Fruit fly (Drosophila melanogaster) whole organism, embryonic: ENCODE data around the gene CG17233.

Source experiments
- Adf1 ChIP-seq: fragments of 200-800 bp; sonication (Bioruptor generic); IDR thresholded peaks from 2 replicates; pipeline ENCODE4 v1.3.6; 2022; ENCODE audit warnings: missing biosample characterization, missing genetic modification characterization
- CG11723 ChIP-seq: fragments of 200-800 bp; sonication (Bioruptor generic); optimal IDR thresholded peaks from 2 replicates; lab custom pipeline; 2017; ENCODE audit warnings: missing biosample characterization, mild to moderate bottlenecking, missing genetic modification characterization
- CG4424 ChIP-seq: fragments of 200-800 bp; sonication (Bioruptor generic); optimal IDR thresholded peaks from 3 replicates; lab custom pipeline; 2016; ENCODE audit warnings: missing biosample characterization, missing genetic modification characterization
- CG5180 ChIP-seq: fragments of 200-800 bp; sonication (Bioruptor generic); optimal IDR thresholded peaks from 3 replicates; lab custom pipeline; 2017; ENCODE audit warnings: missing biosample characterization, missing genetic modification characterization, mild to moderate bottlenecking, moderate library complexity, missing genetic modification reagents
- Sry-δ ChIP-seq: fragments of 200-800 bp; sonication (Bioruptor generic); optimal IDR thresholded peaks from 2 replicates; lab custom pipeline; 2016; ENCODE audit warnings: missing biosample characterization, missing genetic modification characterization
- al ChIP-seq: fragments of 200-800 bp; sonication (Bioruptor generic); IDR thresholded peaks from 2 replicates; pipeline ENCODE4 v1.3.6; 2022; ENCODE audit warnings: missing biosample characterization, missing genetic modification characterization
- insv ChIP-seq, 2 experiments: fragments of 200-800 bp; sonication (Bioruptor generic); optimal IDR thresholded peaks; 3 replicates each; lab custom pipeline; 2016 to 2018; ENCODE audit warnings: missing biosample characterization in 2 of 2, missing genetic modification characterization in 2 of 2
- kni ChIP-seq: fragments of 200-800 bp; sonication (Bioruptor generic); optimal IDR thresholded peaks from 3 replicates; lab custom pipeline; 2017; ENCODE audit warnings: mild to moderate bottlenecking, missing biosample characterization, missing genetic modification reagents, missing genetic modification characterization

DNA sequence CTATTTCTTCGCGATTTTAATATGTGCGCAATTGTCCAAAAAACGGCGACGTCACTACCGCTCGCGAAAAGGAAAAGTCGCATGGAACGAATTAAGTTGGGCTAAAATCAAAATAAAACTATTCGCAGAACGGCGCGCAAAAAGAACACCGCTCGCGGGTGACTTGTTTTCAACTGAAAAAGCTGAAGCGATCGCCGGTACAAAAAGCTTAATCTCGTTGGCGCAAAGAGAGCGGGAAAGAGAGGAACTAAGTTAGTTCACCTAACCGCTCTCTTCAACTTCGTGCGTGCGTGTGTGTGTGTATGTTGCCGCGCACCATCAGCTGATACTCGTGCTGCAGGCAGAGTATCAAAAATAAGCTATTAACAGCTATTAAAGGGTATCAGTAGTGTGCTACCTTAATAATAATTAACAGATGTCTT is 43.6 kb downstream of the CG17233 start, which contains the start of gene CG42674:
- no peak for TF ChIP-seq al
- no peak for TF ChIP-seq insv (GFP tag; optimal IDR thresholded peaks at IDR 0.05; lab: Kevin White, UChicago)
- TF ChIP-seq Sry-δ (GFP tag; lab: Kevin White, UChicago): no peak
- no peak for TF ChIP-seq kni
- TF ChIP-seq CG11723: no peak
- TF ChIP-seq CG5180 (GFP tag; lab: Kevin White, UChicago): peak; percentile 42
- TF ChIP-seq Adf1: peak; percentile 18; the same call in 1 of the 2 replicates
- no peak for TF ChIP-seq CG4424 (GFP tag; lab: Kevin White, UChicago)
